Worm (Caenorhabditis elegans) whole organism, L1 larva: ENCODE measurements around the gene stc-1.

Source experiments
- C04F5.9 ChIP-seq: sonication (generic microtip); optimal IDR thresholded peaks from 2 replicates; lab custom pipeline; 2016; ENCODE audit warnings: missing genetic modification characterization, missing compliant biosample characterization
- F16B12.6 ChIP-seq: fragments of 150-350 bp; optimal IDR thresholded peaks from 2 replicates; lab custom pipeline; 2014; ENCODE audit warnings: missing biosample characterization, missing genetic modification characterization
- Y116A8C.19 ChIP-seq: sonication (generic microtip); optimal IDR thresholded peaks from 2 replicates; lab custom pipeline; 2016; ENCODE audit warnings: missing compliant biosample characterization, missing genetic modification characterization, borderline replicate concordance
- aha-1 ChIP-seq: fragments of 150-350 bp; optimal IDR thresholded peaks from 2 replicates; lab custom pipeline; 2014; ENCODE audit warnings: missing biosample characterization, missing genetic modification characterization
- alr-1 ChIP-seq: fragments of 200-800 bp; sonication (Bioruptor generic); optimal IDR thresholded peaks from 2 replicates; lab custom pipeline; 2018; ENCODE audit warnings: borderline replicate concordance, mild to moderate bottlenecking, missing genetic modification characterization, missing compliant biosample characterization
- ama-1 ChIP-seq: fragments of 150-350 bp; optimal IDR thresholded peaks from 2 replicates; lab custom pipeline; 2014
- ceh-8 ChIP-seq: fragments of 200-800 bp; sonication (Bioruptor generic); optimal IDR thresholded peaks from 2 replicates; lab custom pipeline; 2018; ENCODE audit warnings: mild to moderate bottlenecking, missing genetic modification characterization, moderate library complexity, missing compliant biosample characterization
- efl-3 ChIP-seq: fragments of 200-800 bp; sonication (Bioruptor generic); optimal IDR thresholded peaks from 2 replicates; lab custom pipeline; 2018; ENCODE audit warnings: mild to moderate bottlenecking, missing genetic modification characterization, missing compliant biosample characterization
- egl-13 ChIP-seq: sonication (generic microtip); optimal IDR thresholded peaks from 2 replicates; lab custom pipeline; 2016; ENCODE audit warnings: missing genotype, missing genetic modification reagents, missing genetic modification characterization, missing compliant biosample characterization
- elt-2 ChIP-seq: sonication (generic microtip); optimal IDR thresholded peaks from 2 replicates; lab custom pipeline; 2016; ENCODE audit warnings: missing genetic modification characterization, mild to moderate bottlenecking, inconsistent platforms, missing compliant biosample characterization, missing genetic modification reagents
- elt-3 ChIP-seq, 6 experiments: fragments of 150-350 bp in 1 of 6; sonication (generic microtip); optimal IDR thresholded peaks; 2 replicates each; lab custom pipeline; 2017 to 2018; ENCODE audit warnings: missing biosample characterization in 6 of 6, missing genetic modification characterization in 6 of 6, inconsistent platforms in 1 of 6
- ets-5 ChIP-seq: fragments of 200-800 bp; sonication (Bioruptor generic); IDR thresholded peaks from 2 replicates; pipeline ENCODE4 v1.3.6; 2022; ENCODE audit warnings: missing genetic modification characterization, missing compliant biosample characterization
- fkh-4 ChIP-seq: sonication (generic microtip); optimal IDR thresholded peaks from 2 replicates; lab custom pipeline; 2016; ENCODE audit warnings: missing compliant biosample characterization, missing genetic modification characterization, borderline replicate concordance
- fkh-8 ChIP-seq: sonication (generic microtip); optimal IDR thresholded peaks from 2 replicates; lab custom pipeline; 2016; ENCODE audit warnings: mild to moderate bottlenecking, missing genetic modification characterization, missing compliant biosample characterization
- hlh-4 ChIP-seq: sonication (generic microtip); optimal IDR thresholded peaks from 2 replicates; lab custom pipeline; 2016; ENCODE audit warnings: mild to moderate bottlenecking, missing genetic modification characterization, missing compliant biosample characterization
- irx-1 ChIP-seq: sonication (generic microtip); optimal IDR thresholded peaks from 2 replicates; lab custom pipeline; 2016; ENCODE audit warnings: missing genetic modification characterization, missing compliant biosample characterization
- jun-1 ChIP-seq: fragments of 150-350 bp; optimal IDR thresholded peaks from 2 replicates; lab custom pipeline; 2014; ENCODE audit warnings: missing biosample characterization, missing genetic modification reagents, missing genetic modification characterization
- lin-14 ChIP-seq: fragments of 200-800 bp; sonication (Bioruptor generic); optimal IDR thresholded peaks from 2 replicates; lab custom pipeline; 2018; ENCODE audit warnings: mild to moderate bottlenecking, missing genetic modification characterization, moderate library complexity, missing compliant biosample characterization
- lin-15B ChIP-seq: fragments of 150-350 bp; sonication (generic microtip); optimal IDR thresholded peaks from 3 replicates; lab custom pipeline; 2014; ENCODE audit warnings: missing biosample characterization, missing genetic modification characterization
- lin-35 ChIP-seq, 2 experiments: fragments of 150-350 bp; optimal IDR thresholded peaks; 2 replicates each; lab custom pipeline; 2014; ENCODE audit warnings: missing biosample characterization in 2 of 2, missing genetic modification characterization in 2 of 2, missing genetic modification reagents in 2 of 2
- lir-3 ChIP-seq: sonication (generic microtip); optimal IDR thresholded peaks from 2 replicates; lab custom pipeline; 2016; ENCODE audit warnings: mild to moderate bottlenecking, missing genetic modification characterization, moderate library complexity, missing compliant biosample characterization; ENCODE audit not compliant: poor library complexity
- lsy-2 ChIP-seq, 2 experiments: fragments of 150-350 bp; optimal IDR thresholded peaks; 2 replicates each; lab custom pipeline; 2014; ENCODE audit warnings: missing biosample characterization in 2 of 2, missing genetic modification characterization in 2 of 2
- mab-9 ChIP-seq: fragments of 200-800 bp; sonication (Bioruptor generic); IDR thresholded peaks from 2 replicates; pipeline ENCODE4 v1.3.6; 2022; ENCODE audit warnings: missing genetic modification reagents, missing genetic modification characterization, missing compliant biosample characterization
- nhr-19 ChIP-seq: fragments of 200-800 bp; sonication (Bioruptor generic); conservative IDR thresholded peaks from 2 replicates; pipeline ENCODE4 v1.3.6; 2022; ENCODE audit warnings: missing genetic modification characterization, missing compliant biosample characterization
- nhr-20 ChIP-seq: sonication (generic microtip); optimal IDR thresholded peaks from 2 replicates; lab custom pipeline; 2016; ENCODE audit warnings: mild to moderate bottlenecking, missing genetic modification characterization, missing compliant biosample characterization
- nhr-47 ChIP-seq: sonication (generic microtip); optimal IDR thresholded peaks from 2 replicates; lab custom pipeline; 2016; ENCODE audit warnings: mild to moderate bottlenecking, missing genetic modification characterization, moderate library complexity, missing compliant biosample characterization
- nhr-71 ChIP-seq: sonication (generic microtip); optimal IDR thresholded peaks from 2 replicates; lab custom pipeline; 2016; ENCODE audit warnings: mild to moderate bottlenecking, missing genetic modification characterization, moderate library complexity, missing compliant biosample characterization
- nhr-76 ChIP-seq: sonication (generic microtip); optimal IDR thresholded peaks from 2 replicates; lab custom pipeline; 2017; ENCODE audit warnings: missing biosample characterization, missing genetic modification characterization
- nhr-84 ChIP-seq: sonication (generic microtip); optimal IDR thresholded peaks from 2 replicates; lab custom pipeline; 2017; ENCODE audit warnings: missing biosample characterization, missing genetic modification characterization
- nhr-90 ChIP-seq: sonication (generic microtip); optimal IDR thresholded peaks from 2 replicates; lab custom pipeline; 2016; ENCODE audit warnings: mild to moderate bottlenecking, missing genetic modification characterization, missing compliant biosample characterization; ENCODE audit not compliant: poor library complexity
- pag-3 ChIP-seq: sonication (generic microtip); optimal IDR thresholded peaks from 2 replicates; lab custom pipeline; 2017; ENCODE audit warnings: missing genetic modification characterization, mild to moderate bottlenecking, missing compliant biosample characterization, antibody characterized with exemption, borderline replicate concordance; ENCODE audit not compliant: insufficient read depth
- pax-3 ChIP-seq: fragments of 200-800 bp; sonication (Bioruptor generic); optimal IDR thresholded peaks from 2 replicates; lab custom pipeline; 2018; ENCODE audit warnings: mild to moderate bottlenecking, missing genetic modification characterization, moderate library complexity, missing compliant biosample characterization
- pqm-1 ChIP-seq: sonication (generic microtip); optimal IDR thresholded peaks from 3 replicates; lab custom pipeline; 2017; ENCODE audit warnings: missing biosample characterization, missing genetic modification characterization
- rnt-1 ChIP-seq: sonication (generic microtip); optimal IDR thresholded peaks from 2 replicates; lab custom pipeline; 2016; ENCODE audit warnings: mild to moderate bottlenecking, missing genetic modification characterization, moderate library complexity, missing compliant biosample characterization
- skn-1 ChIP-seq: fragments of 150-350 bp; optimal IDR thresholded peaks from 2 replicates; lab custom pipeline; 2014; ENCODE audit warnings: missing biosample characterization, missing genetic modification characterization
- snpc-4 ChIP-seq: fragments of 150-350 bp; optimal IDR thresholded peaks from 2 replicates; lab custom pipeline; 2014; ENCODE audit warnings: missing biosample characterization, missing genetic modification characterization
- snu-23 ChIP-seq: sonication (generic microtip); optimal IDR thresholded peaks from 2 replicates; lab custom pipeline; 2016; ENCODE audit warnings: missing genetic modification characterization, missing compliant biosample characterization
- sox-4 ChIP-seq: sonication (generic microtip); optimal IDR thresholded peaks from 2 replicates; lab custom pipeline; 2016; ENCODE audit warnings: missing genetic modification characterization, missing compliant biosample characterization
- sup-37 ChIP-seq: fragments of 200-800 bp; sonication (Bioruptor generic); optimal IDR thresholded peaks from 2 replicates; lab custom pipeline; 2018; ENCODE audit warnings: mild to moderate bottlenecking, missing genetic modification characterization, missing compliant biosample characterization
- tbx-2 ChIP-seq: sonication (generic microtip); optimal IDR thresholded peaks from 2 replicates; lab custom pipeline; 2016; ENCODE audit warnings: missing genetic modification characterization, missing compliant biosample characterization
- tlp-1 ChIP-seq: fragments of 150-350 bp; optimal IDR thresholded peaks from 2 replicates; lab custom pipeline; 2014; ENCODE audit warnings: missing biosample characterization, missing genetic modification characterization
- unc-86 ChIP-seq: sonication (generic microtip); optimal IDR thresholded peaks from 2 replicates; lab custom pipeline; 2016; ENCODE audit warnings: missing genetic modification characterization, missing compliant biosample characterization
- unc-98 ChIP-seq: fragments of 200-800 bp; sonication (Bioruptor generic); IDR thresholded peaks from 2 replicates; pipeline ENCODE4 v1.3.6; 2022; ENCODE audit warnings: missing genetic modification characterization, missing compliant biosample characterization
- vab-15 ChIP-seq: sonication (generic microtip); optimal IDR thresholded peaks from 2 replicates; lab custom pipeline; 2017; ENCODE audit warnings: missing genotype, mild to moderate bottlenecking, missing genetic modification characterization, missing compliant biosample characterization
- zag-1 ChIP-seq: fragments of 150-350 bp; optimal IDR thresholded peaks from 2 replicates; lab custom pipeline; 2014; ENCODE audit warnings: missing biosample characterization, missing genetic modification characterization
- ztf-4 ChIP-seq: fragments of 150-350 bp; optimal IDR thresholded peaks from 2 replicates; lab custom pipeline; 2014; ENCODE audit warnings: missing biosample characterization, missing genetic modification characterization

stc-1 gene

DNA sequence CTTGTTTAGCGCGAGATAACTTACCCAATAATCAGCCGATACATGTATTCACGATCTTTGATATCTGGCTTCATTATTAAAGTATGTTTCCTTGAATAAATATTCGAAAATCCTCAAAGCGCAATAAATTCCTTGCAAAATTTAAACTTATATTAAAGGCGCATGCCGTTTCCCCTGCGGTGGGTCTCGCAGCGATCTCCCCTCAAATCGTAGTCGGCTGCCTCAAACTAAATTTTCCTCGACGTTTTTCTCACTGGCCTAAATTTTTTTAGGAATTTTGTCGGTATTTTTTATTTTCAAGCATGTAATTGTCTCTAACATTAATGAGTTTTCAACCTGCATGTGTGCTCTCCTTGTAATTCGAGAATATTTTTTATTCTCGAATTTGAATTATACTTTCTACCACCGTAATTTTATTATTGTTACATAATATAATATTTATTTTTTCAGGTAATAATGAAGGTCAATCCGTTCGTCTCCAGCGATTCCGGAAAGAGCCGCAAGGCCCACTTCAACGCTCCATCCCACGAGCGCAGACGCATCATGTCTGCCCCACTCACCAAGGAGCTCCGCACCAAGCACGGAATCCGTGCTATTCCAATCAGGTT lies 36.5 kb upstream of the stc-1 start, which contains the start of the genes cpf-1 and rpl-26 (continued):
- TF ChIP-seq Y116A8C.19 (tag; lab: Kevin White, UChicago) (no peak), tlp-1 (no peak), mab-9 (GFP tag; lab: Robert Waterston, UW) (no peak), nhr-19 (GFP tag; lab: Robert Waterston, UW) (peak; percentile 38), lin-35 (GFP tag; optimal IDR thresholded peaks at IDR 0.05; lab: Kevin White, UChicago) (peak; percentile 70 to 81), alr-1 (tag; lab: Kevin White, UChicago) (no peak), nhr-71 (tag; lab: Kevin White, UChicago) (peak; percentile 70), nhr-20 (tag; lab: Kevin White, UChicago) (peak; percentile 71), C04F5.9 (tag; lab: Kevin White, UChicago) (no peak), snu-23 (GFP tag; lab: Kevin White, UChicago) (peak; percentile 69), jun-1 (tag; lab: Kevin White, UChicago) (peak; percentile 37), sox-4 (no peak), efl-3 (GFP tag; lab: Kevin White, UChicago) (no peak), ceh-8 (GFP tag; lab: Kevin White, UChicago) (no peak), elt-3 (tag; optimal IDR thresholded peaks at IDR 0.05; lab: Kevin White, UChicago) (peak in 1 of 6 experiments; percentile 84), sup-37 (no peak), pag-3 (tag; lab: Kevin White, UChicago) (no peak), lir-3 (tag; lab: Kevin White, UChicago) (no peak), hlh-4 (tag; lab: Kevin White, UChicago) (no peak), nhr-90 (no peak), unc-98 (GFP tag; lab: Robert Waterston, UW) (no peak), pax-3 (tag; lab: Kevin White, UChicago) (no peak), F16B12.6 (tag; lab: Kevin White, UChicago) (peak; percentile 73), ztf-4 (tag; lab: Kevin White, UChicago) (no peak), egl-13 (no peak), rnt-1 (tag; lab: Kevin White, UChicago) (peak; percentile 61), vab-15 (no peak), skn-1 (tag; lab: Kevin White, UChicago) (peak; percentile 58), zag-1 (tag; lab: Kevin White, UChicago) (no peak), lsy-2 (tag; optimal IDR thresholded peaks at IDR 0.05; lab: Kevin White, UChicago) (peak; percentile 70 to 93), snpc-4 (tag; lab: Kevin White, UChicago) (peak; percentile 4), nhr-84 (tag; lab: Kevin White, UChicago) (no peak), nhr-76 (no peak), nhr-47 (peak; percentile 44), unc-86 (tag; lab: Kevin White, UChicago) (peak; percentile 26), lin-15B (tag; lab: Kevin White, UChicago) (peak; percentile 29), aha-1 (tag; lab: Kevin White, UChicago) (no peak), elt-2 (no peak), fkh-4 (no peak), pqm-1 (tag; lab: Kevin White, UChicago) (no peak), fkh-8 (tag; lab: Kevin White, UChicago) (peak; percentile 32), lin-14 (GFP tag; lab: Kevin White, UChicago) (no peak), ama-1 (lab: Kevin White, UChicago) (no peak), ets-5 (GFP tag; lab: Robert Waterston, UW) (no peak), tbx-2 (no peak), irx-1 (tag; lab: Kevin White, UChicago) (no peak)
